In the genomic region with DNA sequence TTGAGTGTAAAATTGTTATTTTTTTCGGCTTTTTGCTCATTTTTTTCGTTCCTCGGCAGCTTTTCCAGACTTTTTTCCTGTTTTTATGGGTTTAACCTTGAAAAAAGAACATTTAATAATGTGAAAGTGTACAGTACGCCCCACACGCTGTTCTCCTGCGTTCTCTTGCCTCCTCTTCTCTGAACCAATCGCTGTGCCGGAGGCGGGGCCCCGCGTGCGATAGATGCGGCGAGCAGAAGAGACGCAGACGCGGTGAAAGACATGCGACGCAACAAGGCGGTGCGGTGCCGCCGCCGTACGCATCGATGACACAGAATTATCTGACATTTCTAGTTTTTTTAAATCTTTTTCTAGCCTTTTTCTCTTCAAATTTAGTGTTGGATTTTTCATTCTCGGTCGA, we compare ENCODE assay signal across 7 worm cellular contexts.
A peak's percentile ranks its signal among the peaks of the same experiment; 100 is the strongest.
TF ChIP-seq lines count a peak whose summit lies in the region.

No protein-coding gene starts in this region.

TF ChIP-seq in whole organism, L1 larva, 84 proteins besides CTCF, POLR2A, EP300 and RAD21:
- TF ChIP-seq nhr-11 (tag; optimal IDR thresholded peaks at IDR 0.05; lab: Kevin White, UChicago) (no peak), lsy-2 (tag; optimal IDR thresholded peaks at IDR 0.05; lab: Kevin White, UChicago) (peak; percentile 36 to 83), grh-1 (GFP tag; IDR thresholded peaks at IDR 0.05; lab: Robert Waterston, UW) (no peak), nhr-85 (tag; lab: Kevin White, UChicago) (no peak)

TF ChIP-seq in whole organism, L2 larva, 48 proteins besides CTCF, POLR2A, EP300 and RAD21:
- TF ChIP-seq elt-3 (tag; optimal IDR thresholded peaks at IDR 0.05; lab: Kevin White, UChicago) (no peak), lsy-2 (tag; optimal IDR thresholded peaks at IDR 0.05; lab: Kevin White, UChicago) (peak; percentile 27 to 77)
TF ChIP-seq in whole organism, L2 larva: peak in this region for 1.

TF ChIP-seq in whole organism, L3 larva, 47 proteins besides CTCF, POLR2A, EP300 and RAD21:
- TF ChIP-seq ztf-11 (tag; optimal IDR thresholded peaks at IDR 0.05; lab: Kevin White, UChicago) (no peak), nhr-25 (tag; optimal IDR thresholded peaks at IDR 0.05; lab: Kevin White, UChicago) (no peak), nfya-1 (tag; optimal IDR thresholded peaks at IDR 0.05; lab: Kevin White, UChicago; ENCODE audit: insufficient read depth) (peak; percentile 99)

TF ChIP-seq in whole organism, L4 larva, 104 proteins besides CTCF, POLR2A, EP300 and RAD21:
- 0 out of 2 replicates have a peak, but pooled peaks have one; percentile 40 for TF ChIP-seq hmg-1.1 (GFP tag; IDR thresholded peaks at IDR 0.05; lab: Robert Waterston, UW)
- no peak for TF ChIP-seq jun-1 (tag; optimal IDR thresholded peaks at IDR 0.05; lab: Kevin White, UChicago)
- no peak for TF ChIP-seq lin-29 (GFP tag; IDR thresholded peaks at IDR 0.05; lab: Robert Waterston, UW)
- no peak for TF ChIP-seq dmd-9 (GFP tag; IDR thresholded peaks at IDR 0.05; lab: Robert Waterston, UW)
- TF ChIP-seq tag-97 (GFP tag; IDR thresholded peaks at IDR 0.05; lab: Robert Waterston, UW): no peak
- no peak for TF ChIP-seq pqm-1 (tag; optimal IDR thresholded peaks at IDR 0.05; lab: Kevin White, UChicago)
- TF ChIP-seq hlh-30 (tag; optimal IDR thresholded peaks at IDR 0.05; lab: Kevin White, UChicago; ENCODE audit: insufficient read depth): no peak
- TF ChIP-seq gei-8 (GFP tag; optimal IDR thresholded peaks at IDR 0.05; lab: Kevin White, UChicago): no peak
- TF ChIP-seq lsy-2 (tag; optimal IDR thresholded peaks at IDR 0.05; lab: Kevin White, UChicago): peak in 1 of 2 experiments; percentile 55
- peak; percentile 24 for TF ChIP-seq aha-1 (tag; lab: Kevin White, UChicago)
- TF ChIP-seq set-16 (GFP tag; IDR thresholded peaks at IDR 0.05; lab: Robert Waterston, UW): peak; percentile 80
- no peak for TF ChIP-seq sdz-12 (GFP tag; optimal IDR thresholded peaks at IDR 0.05; lab: Kevin White, UChicago)
- TF ChIP-seq ceh-28 (tag; optimal IDR thresholded peaks at IDR 0.05; lab: Kevin White, UChicago): no peak

TF ChIP-seq in whole organism, late embryonic, 69 proteins besides CTCF, POLR2A, EP300 and RAD21:
- no peak for TF ChIP-seq unc-86 (tag; optimal IDR thresholded peaks at IDR 0.05; lab: Kevin White, UChicago)
- TF ChIP-seq odd-2 (tag; optimal IDR thresholded peaks at IDR 0.05; lab: Kevin White, UChicago): no peak
- TF ChIP-seq hlh-8 (tag; optimal IDR thresholded peaks at IDR 0.05; lab: Kevin White, UChicago): no peak
- no peak for TF ChIP-seq hlh-13 (GFP tag; optimal IDR thresholded peaks at IDR 0.05; lab: Kevin White, UChicago)
- peak; percentile 99 for TF ChIP-seq nfya-1 (tag; optimal IDR thresholded peaks at IDR 0.05; lab: Kevin White, UChicago)
- TF ChIP-seq elt-4 (tag; optimal IDR thresholded peaks at IDR 0.05; lab: Kevin White, UChicago): no peak
- no peak for TF ChIP-seq ceh-22 (tag; optimal IDR thresholded peaks at IDR 0.05; lab: Kevin White, UChicago)
- no peak for TF ChIP-seq sox-4 (tag; optimal IDR thresholded peaks at IDR 0.05; lab: Kevin White, UChicago)
- no peak for TF ChIP-seq lin-11 (tag; optimal IDR thresholded peaks at IDR 0.05; lab: Kevin White, UChicago)

TF ChIP-seq in whole organism, mixed stage, embryonic, 35 proteins besides CTCF, POLR2A, EP300 and RAD21:
- TF ChIP-seq ceh-83 (GFP tag; optimal IDR thresholded peaks at IDR 0.05; lab: Kevin White, UChicago) (peak; percentile 35), lsy-2 (tag; optimal IDR thresholded peaks at IDR 0.05; lab: Kevin White, UChicago) (peak; percentile 92), ces-1 (GFP tag; optimal IDR thresholded peaks at IDR 0.05; lab: Kevin White, UChicago) (no peak)

TF ChIP-seq in whole organism, young adult, 124 proteins besides CTCF, POLR2A, EP300 and RAD21:
- TF ChIP-seq F23B12.7 (tag; optimal IDR thresholded peaks at IDR 0.05; lab: Kevin White, UChicago; ENCODE audit: insufficient read depth): no peak
- TF ChIP-seq lir-1 (GFP tag; conservative IDR thresholded peaks at IDR 0.05; lab: Robert Waterston, UW): no peak
- TF ChIP-seq tlf-1 (GFP tag; optimal IDR thresholded peaks at IDR 0.05; lab: Kevin White, UChicago): no peak
- peak; percentile 93 for TF ChIP-seq hmg-1.2 (GFP tag; IDR thresholded peaks at IDR 0.05; lab: Robert Waterston, UW)
- no peak for TF ChIP-seq hsf-1 (GFP tag; IDR thresholded peaks at IDR 0.05; lab: Robert Waterston, UW)
- peak; percentile 42; the same call in 1 of the 2 replicates for TF ChIP-seq mcd-1 (GFP tag; IDR thresholded peaks at IDR 0.05; lab: Robert Waterston, UW)
- TF ChIP-seq F52B5.7 (tag; optimal IDR thresholded peaks at IDR 0.05; lab: Kevin White, UChicago): no peak
- no peak for TF ChIP-seq lin-26 (GFP tag; IDR thresholded peaks at IDR 0.05; lab: Robert Waterston, UW)
- no peak for TF ChIP-seq D2030.7 (GFP tag; IDR thresholded peaks at IDR 0.05; lab: Robert Waterston, UW)
- no peak for TF ChIP-seq ztf-28 (GFP tag; IDR thresholded peaks at IDR 0.05; lab: Robert Waterston, UW)
- TF ChIP-seq F55B11.4 (tag; optimal IDR thresholded peaks at IDR 0.05; lab: Kevin White, UChicago; ENCODE audit: borderline replicate concordance, insufficient read depth): no peak
- no peak for TF ChIP-seq tbx-9 (tag; optimal IDR thresholded peaks at IDR 0.05; lab: Kevin White, UChicago; ENCODE audit: borderline replicate concordance)
- no peak for TF ChIP-seq F49E8.2 (tag; optimal IDR thresholded peaks at IDR 0.05; lab: Kevin White, UChicago; ENCODE audit: insufficient read depth)
- TF ChIP-seq Y56A3A.18 (GFP tag; IDR thresholded peaks at IDR 0.05; lab: Robert Waterston, UW): no peak
- TF ChIP-seq egrh-3 (GFP tag; IDR thresholded peaks at IDR 0.05; lab: Robert Waterston, UW): peak; percentile 61; the same call in 1 of the 2 replicates
- TF ChIP-seq nfyb-1 (GFP tag; IDR thresholded peaks at IDR 0.05; lab: Robert Waterston, UW): peak; percentile 88
